Fruit fly (Drosophila melanogaster): Measurements from ENCODE around the gene CG31673.

CG31673 gene

dm6 chr2L:20787271-20787791 is 42.1 kb upstream of the CG31673 start, which contains the start of gene Pomp (continued):
- TF ChIP-seq HLH3B (GFP tag; IDR thresholded peaks at IDR 0.05) (peak; percentile 85), bsh (GFP tag; optimal IDR thresholded peaks at IDR 0.05) (peak in 1 of 2 experiments; percentile 81), CG34376 (GFP tag; optimal IDR thresholded peaks at IDR 0.05) (peak; percentile 29), HmgZ (tag; optimal IDR thresholded peaks at IDR 0.05) (peak; percentile 90), CG12155 (GFP tag; optimal IDR thresholded peaks at IDR 0.05) (peak; percentile 86), CG30020 (tag; optimal IDR thresholded peaks at IDR 0.05) (peak; percentile 31), HHEX (GFP tag; optimal IDR thresholded peaks at IDR 0.05) (peak; percentile 87), CG32767 (GFP tag; IDR thresholded peaks at IDR 0.05) (peak; percentile 53; the same call in 1 of the 2 replicates), dati (GFP tag; IDR thresholded peaks at IDR 0.05) (peak; percentile 78), HLH4C (GFP tag; IDR thresholded peaks at IDR 0.05; ENCODE audit: partially characterized antibody) (peak; percentile 76), ap (GFP tag; IDR thresholded peaks at IDR 0.05) (peak; percentile 54; the same call in 1 of the 2 replicates), her (GFP tag; optimal IDR thresholded peaks at IDR 0.05) (no peak), Sry-δ (GFP tag; optimal IDR thresholded peaks at IDR 0.05) (peak; percentile 93), dimm (GFP tag; IDR thresholded peaks at IDR 0.05) (peak; percentile 70; the same call in 1 of the 2 replicates), gro (GFP tag; optimal IDR thresholded peaks at IDR 0.05) (peak; percentile 68), wek (GFP tag; optimal IDR thresholded peaks at IDR 0.05) (peak; percentile 56), HLHmδ (GFP tag; optimal IDR thresholded peaks at IDR 0.05) (no peak), Vsx1 (GFP tag; optimal IDR thresholded peaks at IDR 0.05) (peak; percentile 81), CG7963 (GFP tag; IDR thresholded peaks at IDR 0.05; ENCODE audit: partially characterized antibody) (peak; percentile 27; the same call in 1 of the 3 replicates), CG10431 (GFP tag; optimal IDR thresholded peaks at IDR 0.05) (no peak), CG17568 (GFP tag; optimal IDR thresholded peaks at IDR 0.05) (peak; percentile 67), CG2116 (GFP tag; optimal IDR thresholded peaks at IDR 0.05) (peak; percentile 79), CG17385 (GFP tag; optimal IDR thresholded peaks at IDR 0.05) (peak; percentile 76), gsb (GFP tag; IDR thresholded peaks at IDR 0.05) (peak; percentile 69), CG12219 (GFP tag; optimal IDR thresholded peaks at IDR 0.05) (peak; percentile 79), Gug (GFP tag; IDR thresholded peaks at IDR 0.05) (peak; percentile 88), sug (tag; optimal IDR thresholded peaks at IDR 0.05) (peak; percentile 44), CG5180 (GFP tag; optimal IDR thresholded peaks at IDR 0.05) (peak; percentile 53), CG10462 (GFP tag; optimal IDR thresholded peaks at IDR 0.05) (peak; percentile 79), gfzf (GFP tag; optimal IDR thresholded peaks at IDR 0.05) (peak; percentile 47), YL-1 (GFP tag; optimal IDR thresholded peaks at IDR 0.05) (peak; percentile 26), h (optimal IDR thresholded peaks at IDR 0.05) (no peak), CG30403 (GFP tag; optimal IDR thresholded peaks at IDR 0.05) (peak; percentile 86), gsb-n (tag; optimal IDR thresholded peaks at IDR 0.05) (peak; percentile 80), unc-4 (GFP tag; IDR thresholded peaks at IDR 0.05; ENCODE audit: partially characterized antibody) (peak; percentile 70), chm (GFP tag; IDR thresholded peaks at IDR 0.05) (peak; percentile 72), otp (GFP tag; IDR thresholded peaks at IDR 0.05) (peak; percentile 86), Stat92E (GFP tag; optimal IDR thresholded peaks at IDR 0.05) (peak in 1 of 3 experiments; percentile 47), Hey (tag; optimal IDR thresholded peaks at IDR 0.05) (no peak), ase (GFP tag; IDR thresholded peaks at IDR 0.05) (peak; percentile 86), jumu (GFP tag; optimal IDR thresholded peaks at IDR 0.05) (peak; percentile 34), peb (GFP tag; IDR thresholded peaks at IDR 0.05) (peak; percentile 79), hth (optimal IDR thresholded peaks at IDR 0.05) (no peak), CG15269 (tag; optimal IDR thresholded peaks at IDR 0.05) (peak; percentile 85), CG10979 (tag; optimal IDR thresholded peaks at IDR 0.05) (peak; percentile 84), Sin3A (optimal IDR thresholded peaks at IDR 0.05) (no peak), Dbx (GFP tag; IDR thresholded peaks at IDR 0.05) (peak; percentile 81; the same call in 2 of the 3 replicates), luna (GFP tag; optimal IDR thresholded peaks at IDR 0.05) (no peak), Lpt (GFP tag; optimal IDR thresholded peaks at IDR 0.05) (no peak), zen (tag; optimal IDR thresholded peaks at IDR 0.05) (peak; percentile 86)

Data from whole organism, embryonic.